Worm (Caenorhabditis elegans): Measurements from ENCODE around the gene aak-1.

- TF ChIP-seq lsy-2 (tag; optimal IDR thresholded peaks at IDR 0.05) (no peak), nhr-237 (tag; optimal IDR thresholded peaks at IDR 0.05) (no peak), alr-1 (tag; optimal IDR thresholded peaks at IDR 0.05) (no peak), elt-3 (tag; optimal IDR thresholded peaks at IDR 0.05) (no peak), ZK546.5 (tag; optimal IDR thresholded peaks at IDR 0.05) (no peak), fos-1 (tag; optimal IDR thresholded peaks at IDR 0.05) (no peak)
Measured at ce11 chrIII:8807246-8807645, 46.4 kb upstream of the aak-1 start, which contains the start of gene F54F2.7.

Measured in whole organism, L2 larva.